Worm (Caenorhabditis elegans): ENCODE data around the gene chil-13.

ce11 chrII:9447965-9448364 is 9.8 kb upstream of the chil-13 start, which contains the start of gene chil-18:
- no peak for TF ChIP-seq mab-9 (GFP tag; IDR thresholded peaks at IDR 0.05)
- no peak for TF ChIP-seq jun-1 (tag; optimal IDR thresholded peaks at IDR 0.05)
- TF ChIP-seq ztf-4 (tag; optimal IDR thresholded peaks at IDR 0.05), result no peak
- TF ChIP-seq tbx-2 (tag; optimal IDR thresholded peaks at IDR 0.05), result no peak
- no peak for TF ChIP-seq unc-86 (tag; optimal IDR thresholded peaks at IDR 0.05)
- no peak for TF ChIP-seq lin-14 (GFP tag; optimal IDR thresholded peaks at IDR 0.05)
- TF ChIP-seq nhr-77 (tag; optimal IDR thresholded peaks at IDR 0.05), result no peak
- no peak for TF ChIP-seq sup-37 (GFP tag; optimal IDR thresholded peaks at IDR 0.05)

Data from whole organism, L1 larva.